Fruit fly (Drosophila melanogaster): ENCODE measurements around the gene Elp1.
A peak's percentile ranks its signal among the peaks of the same experiment; 100 is the strongest.

Gene Elp1

DNA sequence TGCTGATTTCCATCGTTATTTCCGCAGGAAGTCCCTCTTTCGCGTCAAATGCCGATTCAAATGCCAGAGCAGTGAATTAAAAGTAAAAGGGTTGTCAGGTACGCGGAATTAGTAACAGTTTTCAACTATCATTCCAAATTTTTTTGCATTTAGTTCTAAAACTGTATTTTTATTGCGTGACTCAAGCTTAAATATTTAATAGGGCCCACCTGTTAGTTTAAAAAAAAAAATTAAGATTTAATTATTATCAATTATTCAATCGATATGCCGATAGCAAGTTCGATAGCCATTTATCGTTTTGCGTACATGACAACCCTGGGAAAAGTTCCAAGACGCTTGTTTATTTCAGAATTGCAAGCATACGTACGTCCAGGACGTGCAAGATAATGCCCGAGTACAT is 27.7 kb upstream of the Elp1 start, which contains the start of gene CG14711 (continued):
- peak; percentile 66 for TF ChIP-seq trh (GFP tag; optimal IDR thresholded peaks at IDR 0.05)
- peak; percentile 97 for TF ChIP-seq sens (GFP tag)
- no peak for TF ChIP-seq Kr (GFP tag; optimal IDR thresholded peaks at IDR 0.05)
- TF ChIP-seq Max (GFP tag; optimal IDR thresholded peaks at IDR 0.05): peak; percentile 87
- TF ChIP-seq insv (GFP tag; optimal IDR thresholded peaks at IDR 0.05): peak in 1 of 2 experiments; percentile 63
- TF ChIP-seq CG17186 (GFP tag; optimal IDR thresholded peaks at IDR 0.05): peak; percentile 51
- TF ChIP-seq CG3838 (GFP tag; optimal IDR thresholded peaks at IDR 0.05): peak; percentile 67
- peak; percentile 49 for TF ChIP-seq CG9609 (GFP tag; optimal IDR thresholded peaks at IDR 0.05)
- no peak for TF ChIP-seq Vsx1 (GFP tag; optimal IDR thresholded peaks at IDR 0.05)
- peak; percentile 57 for TF ChIP-seq Dad (GFP tag; optimal IDR thresholded peaks at IDR 0.05)
- TF ChIP-seq CG8359 (GFP tag; optimal IDR thresholded peaks at IDR 0.05; ENCODE audit: borderline replicate concordance): peak; percentile 37
- peak; percentile 81 for TF ChIP-seq CG10979 (tag; optimal IDR thresholded peaks at IDR 0.05)
- TF ChIP-seq MESR4 (GFP tag; optimal IDR thresholded peaks at IDR 0.05): peak; percentile 64
- peak; percentile 73 for TF ChIP-seq Asciz (GFP tag; optimal IDR thresholded peaks at IDR 0.05)
- peak; percentile 75 for TF ChIP-seq Aef1 (GFP tag; IDR thresholded peaks at IDR 0.05)
- peak; percentile 69 for TF ChIP-seq CG16815 (GFP tag; optimal IDR thresholded peaks at IDR 0.05)
- TF ChIP-seq ci (GFP tag; IDR thresholded peaks at IDR 0.05): peak; percentile 89
- peak; percentile 70 for TF ChIP-seq Bteb2 (GFP tag; optimal IDR thresholded peaks at IDR 0.05)
- no peak for TF ChIP-seq dan (GFP tag; IDR thresholded peaks at IDR 0.05)
- TF ChIP-seq CG17912 (GFP tag; optimal IDR thresholded peaks at IDR 0.05): peak; percentile 65
- TF ChIP-seq NC2β (GFP tag; optimal IDR thresholded peaks at IDR 0.05): peak; percentile 50
- TF ChIP-seq gem (tag; optimal IDR thresholded peaks at IDR 0.05): peak; percentile 93
- no peak for TF ChIP-seq emc (GFP tag; optimal IDR thresholded peaks at IDR 0.05)
- peak; percentile 88 for TF ChIP-seq phol (tag; optimal IDR thresholded peaks at IDR 0.05)
- TF ChIP-seq Pdp1 (GFP tag; optimal IDR thresholded peaks at IDR 0.05): peak; percentile 75 to 77
- TF ChIP-seq CG7271 (tag; optimal IDR thresholded peaks at IDR 0.05): peak; percentile 59
- peak; percentile 71 for TF ChIP-seq onecut (GFP tag; IDR thresholded peaks at IDR 0.05)
- peak; percentile 84 for TF ChIP-seq Scr (GFP tag; IDR thresholded peaks at IDR 0.05; ENCODE audit: partially characterized antibody)
- TF ChIP-seq CG9727 (GFP tag; optimal IDR thresholded peaks at IDR 0.05): peak; percentile 86
- TF ChIP-seq pb (GFP tag; optimal IDR thresholded peaks at IDR 0.05): peak; percentile 10
- TF ChIP-seq NC2α (GFP tag; optimal IDR thresholded peaks at IDR 0.05): peak; percentile 27
- TF ChIP-seq zen (tag; optimal IDR thresholded peaks at IDR 0.05): peak; percentile 84
- peak; percentile 86 for TF ChIP-seq Spps (tag; optimal IDR thresholded peaks at IDR 0.05)
- peak; percentile 90 for TF ChIP-seq CG2712 (tag; optimal IDR thresholded peaks at IDR 0.05)
- no peak for TF ChIP-seq Lpt (GFP tag; optimal IDR thresholded peaks at IDR 0.05)
- TF ChIP-seq Antp (GFP tag; optimal IDR thresholded peaks at IDR 0.05): peak; percentile 68
- TF ChIP-seq CG30020 (tag; optimal IDR thresholded peaks at IDR 0.05): peak; percentile 77
- TF ChIP-seq CG17802 (tag; optimal IDR thresholded peaks at IDR 0.05): peak; percentile 45
- TF ChIP-seq chn (GFP tag; optimal IDR thresholded peaks at IDR 0.05): peak; percentile 80
- peak; percentile 83 for TF ChIP-seq CG10462 (GFP tag; optimal IDR thresholded peaks at IDR 0.05)
- TF ChIP-seq CG6791 (GFP tag; IDR thresholded peaks at IDR 0.05; ENCODE audit: partially characterized antibody): peak; percentile 75
- no peak for TF ChIP-seq abd-A (tag; optimal IDR thresholded peaks at IDR 0.05)
- no peak for TF ChIP-seq sima (GFP tag; optimal IDR thresholded peaks at IDR 0.05)
- TF ChIP-seq CG12659 (GFP tag; optimal IDR thresholded peaks at IDR 0.05): peak; percentile 92
- TF ChIP-seq B-H2 (GFP tag; optimal IDR thresholded peaks at IDR 0.05): peak; percentile 91
